Fruit fly (Drosophila melanogaster) whole organism, embryonic: ENCODE measurements around the gene CG4629.

Experiments
- Adf1 ChIP-seq: fragments of 200-800 bp; sonication (Bioruptor generic); IDR thresholded peaks from 2 replicates; pipeline ENCODE4 v1.3.6; 2022; ENCODE audit warnings: missing biosample characterization, missing genetic modification characterization
- Blimp-1 ChIP-seq: fragments of 200-800 bp; sonication (Bioruptor generic); optimal IDR thresholded peaks from 3 replicates; lab custom pipeline; 2018; ENCODE audit warnings: missing biosample characterization, missing genetic modification characterization, mild to moderate bottlenecking, moderate library complexity, missing genetic modification reagents
- CG10274 ChIP-seq: fragments of 200-800 bp; sonication (Bioruptor generic); optimal IDR thresholded peaks from 3 replicates; lab custom pipeline; 2017; ENCODE audit warnings: missing biosample characterization, mild to moderate bottlenecking, missing genetic modification characterization
- CG12071 ChIP-seq: fragments of 200-800 bp; sonication (Bioruptor generic); optimal IDR thresholded peaks from 3 replicates; lab custom pipeline; 2018; ENCODE audit warnings: missing biosample characterization, mild to moderate bottlenecking, missing genetic modification characterization
- CG12659 ChIP-seq: fragments of 200-800 bp; sonication (Bioruptor generic); optimal IDR thresholded peaks from 3 replicates; lab custom pipeline; 2017; ENCODE audit warnings: mild to moderate bottlenecking, missing biosample characterization, missing genetic modification reagents, missing genetic modification characterization
- CG14965 ChIP-seq: fragments of 200-800 bp; sonication (Bioruptor generic); optimal IDR thresholded peaks from 2 replicates; lab custom pipeline; 2016; ENCODE audit warnings: missing biosample characterization, missing genetic modification characterization, borderline replicate concordance
- CG15601 ChIP-seq: fragments of 200-800 bp; sonication (Bioruptor generic); optimal IDR thresholded peaks from 3 replicates; lab custom pipeline; 2019; ENCODE audit warnings: missing biosample characterization, mild to moderate bottlenecking, missing genetic modification characterization, moderate library complexity
- CG15696 ChIP-seq: fragments of 200-800 bp; sonication (Bioruptor generic); optimal IDR thresholded peaks from 2 replicates; lab custom pipeline; 2019; ENCODE audit warnings: missing biosample characterization, mild to moderate bottlenecking, missing genetic modification characterization, moderate library complexity
- CG17385 ChIP-seq: fragments of 200-800 bp; sonication (Bioruptor generic); optimal IDR thresholded peaks from 3 replicates; lab custom pipeline; 2018; ENCODE audit warnings: missing biosample characterization, mild to moderate bottlenecking, missing genetic modification characterization
- CG32772 ChIP-seq: fragments of 200-800 bp; sonication (Bioruptor generic); IDR thresholded peaks from 2 replicates; pipeline ENCODE4 v1.3.6; 2022; ENCODE audit warnings: missing biosample characterization, missing genetic modification characterization
- CG34422 ChIP-seq: fragments of 200-800 bp; sonication (Bioruptor generic); IDR thresholded peaks from 3 replicates; pipeline ENCODE4 v1.3.6; 2022; ENCODE audit warnings: missing biosample characterization, missing genetic modification characterization
- CG4282 ChIP-seq: fragments of 200-800 bp; sonication (Bioruptor generic); optimal IDR thresholded peaks from 2 replicates; lab custom pipeline; 2016; ENCODE audit warnings: missing biosample characterization, missing genetic modification characterization
- CG6254 ChIP-seq: fragments of 200-800 bp; sonication (Bioruptor generic); optimal IDR thresholded peaks from 3 replicates; lab custom pipeline; 2017; ENCODE audit warnings: mild to moderate bottlenecking, missing biosample characterization, missing genetic modification reagents, missing genetic modification characterization
- CG6654 ChIP-seq: fragments of 200-800 bp; sonication (Bioruptor generic); optimal IDR thresholded peaks from 2 replicates; lab custom pipeline; 2017; ENCODE audit warnings: missing biosample characterization, mild to moderate bottlenecking, missing genetic modification characterization
- CG7372 ChIP-seq: fragments of 200-800 bp; sonication (Bioruptor generic); IDR thresholded peaks from 2 replicates; pipeline ENCODE4 v1.3.6; 2022; ENCODE audit warnings: missing biosample characterization, missing genetic modification characterization
- CG7745 ChIP-seq: fragments of 200-800 bp; sonication (Bioruptor generic); optimal IDR thresholded peaks from 2 replicates; lab custom pipeline; 2018; ENCODE audit warnings: missing biosample characterization, mild to moderate bottlenecking, missing genetic modification characterization, moderate library complexity
- CG7839 ChIP-seq: fragments of 200-800 bp; sonication (Bioruptor generic); optimal IDR thresholded peaks from 3 replicates; lab custom pipeline; 2018; ENCODE audit warnings: missing biosample characterization, mild to moderate bottlenecking, missing genetic modification characterization, moderate library complexity
- CG7928 ChIP-seq: fragments of 200-800 bp; sonication (Bioruptor generic); optimal IDR thresholded peaks from 2 replicates; lab custom pipeline; 2017; ENCODE audit warnings: missing biosample characterization, mild to moderate bottlenecking, missing genetic modification characterization
- CG8089 ChIP-seq: fragments of 200-800 bp; sonication (Bioruptor generic); optimal IDR thresholded peaks from 3 replicates; lab custom pipeline; 2016; ENCODE audit warnings: missing biosample characterization, missing genetic modification characterization
- CG8290 ChIP-seq, 3 experiments: fragments of 200-800 bp; sonication (Bioruptor generic); optimal IDR thresholded peaks; 2 replicates each; lab custom pipeline; 2016 to 2019; ENCODE audit warnings: missing biosample characterization in 3 of 3, missing genetic modification characterization in 3 of 3, mild to moderate bottlenecking in 2 of 3, moderate library complexity in 1 of 3
- CG8478 ChIP-seq: fragments of >200 bp; optimal IDR thresholded peaks from 2 replicates; lab custom pipeline; 2018
- CrebB ChIP-seq: fragments of 200-800 bp; sonication (Bioruptor generic); optimal IDR thresholded peaks from 3 replicates; lab custom pipeline; 2018; ENCODE audit warnings: missing biosample characterization, mild to moderate bottlenecking, missing genetic modification characterization
- Dref ChIP-seq: fragments of 200-800 bp; sonication (Bioruptor generic); IDR thresholded peaks from 2 replicates; pipeline ENCODE4 v1.3.6; 2022; ENCODE audit warnings: missing biosample characterization, missing genetic modification characterization
- GATAe ChIP-seq: fragments of 200-800 bp; sonication (Bioruptor generic); conservative IDR thresholded peaks from 2 replicates; pipeline ENCODE4 v1.3.6; 2022; ENCODE audit warnings: missing biosample characterization, missing genetic modification characterization
- Gug ChIP-seq: fragments of 200-800 bp; sonication (Bioruptor generic); IDR thresholded peaks from 4 replicates; pipeline ENCODE4 v1.3.6; 2022; ENCODE audit warnings: missing biosample characterization, missing genetic modification characterization
- H2.0 ChIP-seq: fragments of 200-800 bp; sonication (Bioruptor generic); IDR thresholded peaks from 2 replicates; pipeline ENCODE4 v1.3.6; 2022; ENCODE audit warnings: missing biosample characterization, missing genetic modification characterization
- HLH4C ChIP-seq: fragments of 200-800 bp; sonication (Bioruptor generic); IDR thresholded peaks from 3 replicates; pipeline ENCODE4 v1.3.6; 2022; ENCODE audit warnings: missing biosample characterization, missing genetic modification characterization; ENCODE audit not compliant: partially characterized antibody
- Hey ChIP-seq: fragments of 200-800 bp; sonication (Bioruptor generic); optimal IDR thresholded peaks from 3 replicates; lab custom pipeline; 2018; ENCODE audit warnings: missing biosample characterization, mild to moderate bottlenecking, missing genetic modification characterization
- Hr3 ChIP-seq: fragments of 200-800 bp; sonication (Bioruptor generic); optimal IDR thresholded peaks from 3 replicates; lab custom pipeline; 2016; ENCODE audit warnings: missing biosample characterization, missing genetic modification characterization
- Hr51 ChIP-seq, 2 experiments: fragments of 200-800 bp; sonication (Bioruptor generic); optimal IDR thresholded peaks; 2 replicates in 1 of 2; 3 replicates in 1 of 2; lab custom pipeline; 2016 to 2018; ENCODE audit warnings: missing biosample characterization in 2 of 2, missing genetic modification characterization in 2 of 2, mild to moderate bottlenecking in 1 of 2, moderate library complexity in 1 of 2
- Hsf ChIP-seq: fragments of 200-800 bp; sonication (Bioruptor generic); optimal IDR thresholded peaks from 3 replicates; lab custom pipeline; 2016; ENCODE audit warnings: missing biosample characterization, missing genetic modification characterization
- Jarid2 ChIP-seq: fragments of 200-800 bp; sonication (Bioruptor generic); optimal IDR thresholded peaks from 3 replicates; lab custom pipeline; 2017; ENCODE audit warnings: mild to moderate bottlenecking, missing biosample characterization, missing genetic modification reagents, missing genetic modification characterization
- Lhr ChIP-seq: fragments of 200-800 bp; sonication (Bioruptor generic); optimal IDR thresholded peaks from 3 replicates; lab custom pipeline; 2017; ENCODE audit warnings: mild to moderate bottlenecking, missing biosample characterization, missing genetic modification reagents, missing genetic modification characterization
- NfI ChIP-seq: fragments of 200-800 bp; sonication (Bioruptor generic); optimal IDR thresholded peaks from 3 replicates; lab custom pipeline; 2018; ENCODE audit warnings: missing biosample characterization, mild to moderate bottlenecking, missing genetic modification characterization, moderate library complexity
- Scr ChIP-seq: fragments of 200-800 bp; sonication (Bioruptor generic); IDR thresholded peaks from 2 replicates; pipeline ENCODE4 v1.3.6; 2022; ENCODE audit warnings: missing biosample characterization, missing genetic modification characterization; ENCODE audit not compliant: partially characterized antibody
- TFAM ChIP-seq: fragments of 200-800 bp; sonication (Bioruptor generic); optimal IDR thresholded peaks from 2 replicates; lab custom pipeline; 2017; ENCODE audit warnings: missing biosample characterization, missing genetic modification characterization, inconsistent platforms
- Tbp ChIP-seq: fragments of >200 bp; optimal IDR thresholded peaks from 2 replicates; lab custom pipeline; 2018; ENCODE audit warnings: missing biosample characterization, missing genetic modification characterization
- Xrp1 ChIP-seq: fragments of 200-800 bp; sonication (Bioruptor generic); IDR thresholded peaks from 2 replicates; pipeline ENCODE4 v1.3.6; 2022; ENCODE audit warnings: missing biosample characterization, missing genetic modification characterization
- al ChIP-seq: fragments of 200-800 bp; sonication (Bioruptor generic); IDR thresholded peaks from 2 replicates; pipeline ENCODE4 v1.3.6; 2022; ENCODE audit warnings: missing biosample characterization, missing genetic modification characterization
- dan ChIP-seq: fragments of 200-800 bp; sonication (Bioruptor generic); IDR thresholded peaks from 2 replicates; pipeline ENCODE4 v1.3.6; 2022; ENCODE audit warnings: missing biosample characterization, missing genetic modification characterization
- dmrt99B ChIP-seq: fragments of 200-800 bp; sonication (Bioruptor generic); optimal IDR thresholded peaks from 2 replicates; lab custom pipeline; 2018; ENCODE audit warnings: missing biosample characterization, mild to moderate bottlenecking, missing genetic modification characterization, moderate library complexity
- gcm ChIP-seq: fragments of 200-800 bp; sonication (Bioruptor generic); optimal IDR thresholded peaks from 2 replicates; lab custom pipeline; 2019; ENCODE audit warnings: missing biosample characterization, mild to moderate bottlenecking, missing genetic modification characterization, moderate library complexity
- ham ChIP-seq: fragments of 200-800 bp; sonication (Bioruptor generic); IDR thresholded peaks from 2 replicates; pipeline ENCODE4 v1.3.6; 2022; ENCODE audit warnings: missing biosample characterization, missing genetic modification characterization
- hth ChIP-seq: fragments of >200 bp; optimal IDR thresholded peaks from 2 replicates; lab custom pipeline; 2017; ENCODE audit warnings: inconsistent platforms
- mam ChIP-seq: fragments of 200-800 bp; sonication (Bioruptor generic); optimal IDR thresholded peaks from 3 replicates; lab custom pipeline; 2016; ENCODE audit warnings: missing biosample characterization, missing genetic modification characterization
- nerfin-2 ChIP-seq: fragments of 200-800 bp; sonication (Bioruptor generic); IDR thresholded peaks from 2 replicates; pipeline ENCODE4 v1.3.6; 2022; ENCODE audit warnings: missing biosample characterization, missing genetic modification characterization; ENCODE audit not compliant: partially characterized antibody
- peb ChIP-seq: fragments of 200-800 bp; sonication (Bioruptor generic); IDR thresholded peaks from 2 replicates; pipeline ENCODE4 v1.3.6; 2022; ENCODE audit warnings: missing biosample characterization, missing genetic modification characterization
- row ChIP-seq: fragments of 200-800 bp; sonication (Bioruptor generic); IDR thresholded peaks from 3 replicates; pipeline ENCODE4 v1.3.6; 2022; ENCODE audit warnings: missing biosample characterization, missing genetic modification characterization
- sens-2 ChIP-seq: fragments of 200-800 bp; sonication (Bioruptor generic); IDR thresholded peaks from 2 replicates; pipeline ENCODE4 v1.3.6; 2022; ENCODE audit warnings: missing biosample characterization, missing genetic modification characterization
- sqz ChIP-seq: fragments of 200-800 bp; sonication (Bioruptor generic); optimal IDR thresholded peaks from 3 replicates; lab custom pipeline; 2018; ENCODE audit warnings: missing biosample characterization, mild to moderate bottlenecking, missing genetic modification characterization
- tin ChIP-seq: fragments of 200-800 bp; sonication (Bioruptor generic); optimal IDR thresholded peaks from 3 replicates; lab custom pipeline; 2016; ENCODE audit warnings: missing biosample characterization, missing genetic modification characterization

Gene CG4629

dm6 chr2L:1070941-1071340 lies 31.4 kb downstream of the CG4629 start (continued):
- TF ChIP-seq CG32772 (GFP tag; lab: Robert Waterston, UW) (no peak), CG17385 (GFP tag; lab: Kevin White, UChicago) (no peak), CG7745 (no peak), Hey (tag; lab: Kevin White, UChicago) (no peak), CG12659 (GFP tag; lab: Kevin White, UChicago) (no peak), TFAM (no peak), CG15696 (tag; lab: Kevin White, UChicago) (no peak), dan (GFP tag; lab: Robert Waterston, UW) (no peak), Scr (GFP tag; lab: Robert Waterston, UW) (no peak), nerfin-2 (GFP tag; lab: Robert Waterston, UW) (no peak), CG10274 (GFP tag; lab: Kevin White, UChicago) (no peak), al (peak; percentile 27; the same call in 1 of the 2 replicates), Jarid2 (GFP tag; lab: Kevin White, UChicago) (no peak), CG34422 (GFP tag; lab: Robert Waterston, UW) (0 out of 3 replicates have a peak, but pooled peaks have one; percentile 8), Dref (GFP tag; lab: Robert Waterston, UW) (no peak), Tbp (GFP tag; lab: Kevin White, UChicago) (no peak), HLH4C (GFP tag; lab: Robert Waterston, UW) (no peak), dmrt99B (tag; lab: Kevin White, UChicago) (peak; percentile 20), CG15601 (tag; lab: Kevin White, UChicago) (peak; percentile 10), mam (peak; percentile 19), peb (no peak), NfI (GFP tag; lab: Kevin White, UChicago) (peak; percentile 4), CG6654 (GFP tag; lab: Kevin White, UChicago) (no peak), sqz (no peak), hth (lab: Kevin White, UChicago) (no peak), CG7839 (tag; lab: Kevin White, UChicago) (peak; percentile 34), Xrp1 (GFP tag; lab: Robert Waterston, UW) (peak; percentile 53), CG12071 (peak; percentile 2), CG14965 (GFP tag; lab: Kevin White, UChicago) (no peak), Adf1 (GFP tag; lab: Robert Waterston, UW) (no peak), CG8290 (GFP tag; optimal IDR thresholded peaks at IDR 0.05; lab: Kevin White, UChicago) (no peak), CG8290 (tag; optimal IDR thresholded peaks at IDR 0.05; lab: Kevin White, UChicago) (peak in 1 of 2 experiments; percentile 53), gcm (GFP tag; lab: Kevin White, UChicago) (no peak), tin (GFP tag; lab: Kevin White, UChicago) (peak; percentile 29), CG4282 (GFP tag; lab: Kevin White, UChicago) (no peak), CG7928 (GFP tag; lab: Kevin White, UChicago) (no peak), row (GFP tag; lab: Robert Waterston, UW) (peak; percentile 62), Hr3 (GFP tag; lab: Kevin White, UChicago) (no peak), CrebB (tag; lab: Kevin White, UChicago) (no peak), Blimp-1 (GFP tag; lab: Kevin White, UChicago) (peak; percentile 55), Lhr (GFP tag; lab: Kevin White, UChicago) (no peak), Hr51 (GFP tag; optimal IDR thresholded peaks at IDR 0.05; lab: Kevin White, UChicago) (no peak), CG8478 (lab: Kevin White, UChicago) (no peak), H2.0 (peak; percentile 52; the same call in 1 of the 2 replicates), GATAe (no peak), ham (0 out of 2 replicates have a peak, but pooled peaks have one; percentile 12), sens-2 (GFP tag; lab: Robert Waterston, UW) (no peak), CG8089 (no peak), Hsf (GFP tag; lab: Kevin White, UChicago) (no peak), Gug (GFP tag; lab: Robert Waterston, UW) (peak; percentile 49; the same call in 2 of the 4 replicates), CG7372 (GFP tag; lab: Robert Waterston, UW) (peak; percentile 32; the same call in 1 of the 2 replicates), CG6254 (GFP tag; lab: Kevin White, UChicago) (peak; percentile 1)
